Fruit fly (Drosophila melanogaster) whole organism, prepupa: ENCODE results near the gene CG14864.

ENCODE experiments used
- Gug ChIP-seq: fragments of 200-800 bp; sonication (Bioruptor generic); IDR thresholded peaks from 2 replicates; pipeline ENCODE4 v1.3.6; 2022; ENCODE audit warnings: missing biosample characterization, missing genetic modification characterization
- Hr4 ChIP-seq: fragments of 200-800 bp; sonication (Bioruptor generic); optimal IDR thresholded peaks from 3 replicates; lab custom pipeline; 2016; ENCODE audit warnings: missing biosample characterization, missing genetic modification characterization
- esn ChIP-seq: fragments of 200-800 bp; sonication (Bioruptor generic); optimal IDR thresholded peaks from 2 replicates; lab custom pipeline; 2016; ENCODE audit warnings: missing biosample characterization, mild to moderate bottlenecking, missing genetic modification characterization, moderate library complexity
- fkh ChIP-seq: fragments of 200-800 bp; sonication (Bioruptor generic); optimal IDR thresholded peaks from 3 replicates; lab custom pipeline; 2017; ENCODE audit warnings: missing biosample characterization, mild to moderate bottlenecking, missing genetic modification characterization, moderate library complexity

- TF ChIP-seq fkh (GFP tag; lab: Kevin White, UChicago) (no peak), Gug (GFP tag; lab: Robert Waterston, UW) (no peak), Hr4 (GFP tag; lab: Kevin White, UChicago) (no peak), esn (GFP tag; lab: Kevin White, UChicago) (peak; percentile 2)
These were observed 21.7 kb downstream of the CG14864 start for dm6 chr3R:15246601-15247000.
